Worm (Caenorhabditis elegans) whole organism, L1 larva: ENCODE results near the gene smg-4.

Experiments
- aha-1 ChIP-seq: fragments of 150-350 bp; optimal IDR thresholded peaks from 2 replicates; lab custom pipeline; 2014; ENCODE audit warnings: missing biosample characterization, missing genetic modification characterization
- aly-2 ChIP-seq: fragments of 150-350 bp; optimal IDR thresholded peaks from 2 replicates; lab custom pipeline; 2014; ENCODE audit warnings: missing biosample characterization, missing genetic modification characterization
- blmp-1 ChIP-seq: fragments of 150-350 bp; optimal IDR thresholded peaks from 2 replicates; lab custom pipeline; 2014; ENCODE audit warnings: missing biosample characterization, missing genetic modification characterization
- ces-1 ChIP-seq: fragments of 150-350 bp; optimal IDR thresholded peaks from 2 replicates; lab custom pipeline; 2014; ENCODE audit warnings: missing biosample characterization, missing genetic modification reagents, missing genetic modification characterization
- nhr-12 ChIP-seq: sonication (generic microtip); optimal IDR thresholded peaks from 2 replicates; lab custom pipeline; 2017; ENCODE audit warnings: missing biosample characterization, missing genetic modification characterization
- nhr-77 ChIP-seq: fragments of 150-350 bp; optimal IDR thresholded peaks from 2 replicates; lab custom pipeline; 2014; ENCODE audit warnings: missing biosample characterization, missing genetic modification characterization
- nhr-90 ChIP-seq: sonication (generic microtip); optimal IDR thresholded peaks from 2 replicates; lab custom pipeline; 2016; ENCODE audit warnings: mild to moderate bottlenecking, missing genetic modification characterization, missing compliant biosample characterization; ENCODE audit not compliant: poor library complexity
- unc-62 ChIP-seq: fragments of 150-350 bp; optimal IDR thresholded peaks from 2 replicates; lab custom pipeline; 2014; ENCODE audit warnings: missing biosample characterization, missing genetic modification reagents, missing genetic modification characterization
- unc-98 ChIP-seq: fragments of 200-800 bp; sonication (Bioruptor generic); IDR thresholded peaks from 2 replicates; pipeline ENCODE4 v1.3.6; 2022; ENCODE audit warnings: missing genetic modification characterization, missing compliant biosample characterization
- zag-1 ChIP-seq: fragments of 150-350 bp; optimal IDR thresholded peaks from 2 replicates; lab custom pipeline; 2014; ENCODE audit warnings: missing biosample characterization, missing genetic modification characterization

- no peak for TF ChIP-seq unc-62 (GFP tag; lab: Kevin White, UChicago)
- TF ChIP-seq blmp-1 (tag; lab: Kevin White, UChicago): no peak
- TF ChIP-seq ces-1 (GFP tag; lab: Kevin White, UChicago): no peak
- no peak for TF ChIP-seq unc-98
- TF ChIP-seq zag-1 (tag; lab: Kevin White, UChicago): no peak
- TF ChIP-seq nhr-90 (tag; lab: Kevin White, UChicago): no peak
- TF ChIP-seq nhr-12 (tag; lab: Kevin White, UChicago): no peak
- TF ChIP-seq aha-1 (tag; lab: Kevin White, UChicago): no peak
- no peak for TF ChIP-seq aly-2 (tag; lab: Kevin White, UChicago)
- TF ChIP-seq nhr-77: no peak
These were observed 6.7 kb upstream of the smg-4 start for ce11 chrV:9784215-9784614.
